Fruit fly (Drosophila melanogaster): Measurements from ENCODE around the gene CHMP2B.
A peak's percentile ranks its signal among the peaks of the same experiment; 100 is the strongest.

CHMP2B gene

DNA sequence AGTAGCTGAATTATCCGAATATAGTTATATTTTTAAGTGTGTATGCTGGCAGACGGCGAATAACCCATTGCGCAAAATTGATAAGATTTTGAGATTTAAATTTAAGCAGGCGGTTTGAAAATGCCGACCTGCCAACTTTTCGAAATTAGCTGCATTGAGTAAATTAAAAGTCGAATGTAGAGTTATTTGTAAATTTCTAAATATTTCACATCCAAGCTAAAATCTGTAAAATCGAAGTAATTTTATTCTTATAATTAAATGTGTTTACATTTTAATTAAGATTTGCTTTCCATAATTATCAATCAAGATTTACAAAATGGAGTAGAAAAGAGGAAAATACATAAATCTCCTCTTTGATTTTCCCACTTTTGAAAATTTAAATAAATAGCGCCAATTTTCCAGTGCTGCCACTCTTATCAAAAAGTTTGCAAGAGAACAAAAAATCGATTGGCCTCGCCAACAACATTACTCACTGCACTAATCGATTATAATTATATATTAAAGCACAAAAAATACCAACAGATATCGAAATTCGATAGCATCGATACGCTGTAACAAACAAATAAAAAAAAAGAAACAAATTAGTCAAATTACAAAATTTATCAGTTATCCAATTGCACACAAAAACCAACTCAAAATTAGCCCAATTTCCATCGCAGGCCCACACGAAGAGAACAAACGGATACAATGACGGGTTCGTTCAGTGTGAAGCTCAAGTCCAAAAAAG lies 5.6 kb upstream of the CHMP2B start, which contains the start of gene Yod1 (continued):
- TF ChIP-seq CG3847 (GFP tag; IDR thresholded peaks at IDR 0.05) (peak; percentile 13; the same call in 1 of the 2 replicates), HLH3B (GFP tag; IDR thresholded peaks at IDR 0.05) (no peak), hth (optimal IDR thresholded peaks at IDR 0.05) (no peak), Sin3A (optimal IDR thresholded peaks at IDR 0.05) (no peak), gfzf (GFP tag; optimal IDR thresholded peaks at IDR 0.05) (peak; percentile 32), HLHmδ (GFP tag; optimal IDR thresholded peaks at IDR 0.05) (no peak), tll (GFP tag; optimal IDR thresholded peaks at IDR 0.05) (no peak), odd (GFP tag; optimal IDR thresholded peaks at IDR 0.05) (no peak), CG8478 (optimal IDR thresholded peaks at IDR 0.05) (no peak), luna (GFP tag; optimal IDR thresholded peaks at IDR 0.05) (no peak), Awh (GFP tag; IDR thresholded peaks at IDR 0.05) (no peak), CG11504 (tag; optimal IDR thresholded peaks at IDR 0.05) (peak; percentile 4), Antp (GFP tag; optimal IDR thresholded peaks at IDR 0.05) (no peak), Dfd (GFP tag; optimal IDR thresholded peaks at IDR 0.05) (no peak), dan (GFP tag; IDR thresholded peaks at IDR 0.05) (no peak), bab2 (GFP tag; optimal IDR thresholded peaks at IDR 0.05) (no peak), sr (GFP tag; IDR thresholded peaks at IDR 0.05) (no peak), chinmo (GFP tag; IDR thresholded peaks at IDR 0.05; ENCODE audit: partially characterized antibody) (0 out of 4 replicates have a peak, but pooled peaks have one; percentile 59), slou (GFP tag; optimal IDR thresholded peaks at IDR 0.05) (no peak), CG10321 (GFP tag; IDR thresholded peaks at IDR 0.05) (no peak), Lpt (GFP tag; optimal IDR thresholded peaks at IDR 0.05) (no peak), ken (GFP tag; IDR thresholded peaks at IDR 0.05) (no peak), br (optimal IDR thresholded peaks at IDR 0.05) (no peak), Mrtf (GFP tag; IDR thresholded peaks at IDR 0.05) (no peak), corto (GFP tag; optimal IDR thresholded peaks at IDR 0.05) (no peak), E2f2 (GFP tag; IDR thresholded peaks at IDR 0.05) (peak; percentile 98), CTCF (GFP tag; optimal IDR thresholded peaks at IDR 0.05) (peak; percentile 63), repo (GFP tag; optimal IDR thresholded peaks at IDR 0.05) (no peak), wor (GFP tag; IDR thresholded peaks at IDR 0.05) (no peak), CG16815 (GFP tag; optimal IDR thresholded peaks at IDR 0.05) (no peak), z (GFP tag; IDR thresholded peaks at IDR 0.05) (no peak), HmgZ (tag; optimal IDR thresholded peaks at IDR 0.05) (peak; percentile 25), vvl (GFP tag; IDR thresholded peaks at IDR 0.05) (no peak), gcm2 (GFP tag; optimal IDR thresholded peaks at IDR 0.05) (no peak), rib (GFP tag; IDR thresholded peaks at IDR 0.05) (no peak), abd-A (tag; optimal IDR thresholded peaks at IDR 0.05) (peak; percentile 35), usp (GFP tag; optimal IDR thresholded peaks at IDR 0.05) (no peak), CG14014 (GFP tag; IDR thresholded peaks at IDR 0.05) (no peak), so (GFP tag; IDR thresholded peaks at IDR 0.05) (no peak), dati (GFP tag; IDR thresholded peaks at IDR 0.05) (no peak), CG34224 (GFP tag; IDR thresholded peaks at IDR 0.05; ENCODE audit: partially characterized antibody) (peak; percentile 87), Xbp1 (GFP tag; optimal IDR thresholded peaks at IDR 0.05) (no peak), fu2 (GFP tag; optimal IDR thresholded peaks at IDR 0.05) (no peak), lola (GFP tag; optimal IDR thresholded peaks at IDR 0.05) (no peak), CG31441 (GFP tag; IDR thresholded peaks at IDR 0.05) (no peak), sisA (GFP tag; IDR thresholded peaks at IDR 0.05) (no peak), CG1603 (tag; optimal IDR thresholded peaks at IDR 0.05) (no peak), kni (GFP tag; optimal IDR thresholded peaks at IDR 0.05) (no peak), ssp (GFP tag; IDR thresholded peaks at IDR 0.05) (no peak), Elba2 (GFP tag; optimal IDR thresholded peaks at IDR 0.05) (no peak), CG10274 (GFP tag; optimal IDR thresholded peaks at IDR 0.05) (no peak), otp (GFP tag; IDR thresholded peaks at IDR 0.05) (no peak), ATbp (GFP tag; optimal IDR thresholded peaks at IDR 0.05) (no peak)

Data from whole organism, embryonic.